Worm (Caenorhabditis elegans): ENCODE results near the gene H43I07.1.

- TF ChIP-seq ceh-13 (GFP tag; optimal IDR thresholded peaks at IDR 0.05) = no peak
- TF ChIP-seq flt-1 (GFP tag; IDR thresholded peaks at IDR 0.05) = no peak
- TF ChIP-seq ceh-36 (tag; optimal IDR thresholded peaks at IDR 0.05) = no peak
- no peak for TF ChIP-seq scrt-1 (GFP tag; IDR thresholded peaks at IDR 0.05)
Measured at ce11 chrV:4186453-4187143, 17.9 kb upstream of the H43I07.1 start.
